Worm (Caenorhabditis elegans) whole organism, L3 larva: ENCODE measurements around the gene snfc-5.

ENCODE experiments used
- ama-1 ChIP-seq: fragments of 150-350 bp; optimal IDR thresholded peaks from 2 replicates; lab custom pipeline; 2018
- elt-1 ChIP-seq: fragments of 150-350 bp; optimal IDR thresholded peaks from 2 replicates; lab custom pipeline; 2014; ENCODE audit warnings: missing biosample characterization, missing genetic modification characterization
- jun-1 ChIP-seq: fragments of 150-350 bp; optimal IDR thresholded peaks from 2 replicates; lab custom pipeline; 2014; ENCODE audit warnings: missing biosample characterization, missing genetic modification reagents, missing genetic modification characterization
- pha-4 ChIP-seq: fragments of 150-350 bp; optimal IDR thresholded peaks from 2 replicates; lab custom pipeline; 2014; ENCODE audit warnings: missing biosample characterization, missing genetic modification reagents, missing genetic modification characterization
- pqm-1 ChIP-seq: fragments of 150-350 bp; optimal IDR thresholded peaks from 2 replicates; lab custom pipeline; 2017; ENCODE audit warnings: missing biosample characterization, missing genetic modification characterization, inconsistent platforms
- unc-62 ChIP-seq: fragments of 150-350 bp; sonication (generic microtip); optimal IDR thresholded peaks from 4 replicates; lab custom pipeline; 2014; ENCODE audit warnings: missing biosample characterization, missing genetic modification reagents, missing genetic modification characterization

- no peak for TF ChIP-seq ama-1 (lab: Kevin White, UChicago)
- no peak for TF ChIP-seq jun-1 (tag; lab: Kevin White, UChicago)
- no peak for TF ChIP-seq pqm-1 (tag; lab: Kevin White, UChicago)
- no peak for TF ChIP-seq unc-62 (GFP tag; lab: Kevin White, UChicago)
- TF ChIP-seq elt-1 (tag; lab: Kevin White, UChicago), result no peak
- no peak for TF ChIP-seq pha-4
Measured at ce11 chrIII:4441781-4442180, 37.2 kb downstream of the snfc-5 start, which contains the start of gene nex-3.
